Fruit fly (Drosophila melanogaster) whole organism, wandering third instar larva: Measurements from ENCODE around the gene CG5880.
A peak's percentile ranks its signal among the peaks of the same experiment; 100 is the strongest.

Source experiments
- Abd-B ChIP-seq: fragments of >200 bp; optimal IDR thresholded peaks from 2 replicates; lab custom pipeline; 2017; ENCODE audit warnings: missing biosample characterization, missing genetic modification characterization
- CG9705 ChIP-seq: fragments of 200-800 bp; sonication (Bioruptor generic); optimal IDR thresholded peaks from 2 replicates; lab custom pipeline; 2018; ENCODE audit warnings: missing biosample characterization, mild to moderate bottlenecking, missing genetic modification characterization
- CrebA ChIP-seq: fragments of 200-800 bp; sonication (Bioruptor generic); optimal IDR thresholded peaks from 2 replicates; lab custom pipeline; 2016; ENCODE audit warnings: missing biosample characterization, mild to moderate bottlenecking, missing genetic modification characterization, borderline replicate concordance
- Dfd ChIP-seq: fragments of >200 bp; optimal IDR thresholded peaks from 2 replicates; lab custom pipeline; 2017; ENCODE audit warnings: missing biosample characterization, missing genetic modification characterization
- Dif ChIP-seq: fragments of 200-275, 200-300 bp; sonication (Bioruptor generic); optimal IDR thresholded peaks from 2 replicates; lab custom pipeline; 2018; ENCODE audit warnings: missing biosample characterization, missing genetic modification characterization; ENCODE audit not compliant: partially characterized antibody
- GATAd ChIP-seq: sonication (Bioruptor generic); optimal IDR thresholded peaks from 2 replicates; lab custom pipeline; 2016; ENCODE audit warnings: missing biosample characterization, missing genetic modification characterization
- HLH106 ChIP-seq: fragments of 200-800 bp; optimal IDR thresholded peaks from 3 replicates; lab custom pipeline; 2019; ENCODE audit warnings: missing biosample characterization, mild to moderate bottlenecking, missing genetic modification characterization, moderate library complexity
- Hnf4 ChIP-seq: fragments of 200-800 bp; sonication (Bioruptor generic); optimal IDR thresholded peaks from 2 replicates; lab custom pipeline; 2016; ENCODE audit warnings: missing biosample characterization, mild to moderate bottlenecking, missing genetic modification characterization
- Hr78 ChIP-seq: fragments of >200 bp; optimal IDR thresholded peaks from 2 replicates; lab custom pipeline; 2017; ENCODE audit warnings: missing biosample characterization, missing genetic modification characterization
- Jra ChIP-seq: sonication (Bioruptor generic); optimal IDR thresholded peaks from 2 replicates; lab custom pipeline; 2016; ENCODE audit warnings: missing biosample characterization, missing genetic modification characterization
- Myc ChIP-seq: fragments of >200 bp; optimal IDR thresholded peaks from 2 replicates; lab custom pipeline; 2017
- N ChIP-seq: fragments of >200 bp; optimal IDR thresholded peaks from 2 replicates; lab custom pipeline; 2018; ENCODE audit warnings: missing biosample characterization, missing external identifiers, missing genetic modification characterization
- OdsH ChIP-seq: fragments of 200-800 bp; sonication (Bioruptor generic); optimal IDR thresholded peaks from 2 replicates; lab custom pipeline; 2016; ENCODE audit warnings: missing biosample characterization, mild to moderate bottlenecking, missing genetic modification characterization
- Sp1 ChIP-seq: fragments of 200-800 bp; sonication (Bioruptor generic); optimal IDR thresholded peaks from 3 replicates; lab custom pipeline; 2019; ENCODE audit warnings: missing biosample characterization, mild to moderate bottlenecking, missing genetic modification characterization, moderate library complexity
- Vsx2 ChIP-seq: fragments of 200-300, 225-300 bp; sonication (Bioruptor generic); optimal IDR thresholded peaks from 2 replicates; lab custom pipeline; 2018; ENCODE audit warnings: missing biosample characterization, missing genetic modification characterization; ENCODE audit not compliant: partially characterized antibody
- br ChIP-seq: fragments of 200-800 bp; sonication (Bioruptor generic); optimal IDR thresholded peaks from 2 replicates; lab custom pipeline; 2016; ENCODE audit warnings: missing biosample characterization, missing genetic modification characterization
- brk ChIP-seq: fragments of 200-800 bp; sonication (Bioruptor generic); optimal IDR thresholded peaks from 2 replicates; lab custom pipeline; 2016; ENCODE audit warnings: missing biosample characterization, mild to moderate bottlenecking, missing genetic modification characterization
- dl ChIP-seq, 2 experiments: fragments of 175-275, 200-275 bp in 1 of 2; fragments of 200-275 bp in 1 of 2; sonication (Bioruptor generic); optimal IDR thresholded peaks; lab custom pipeline; 2018; ENCODE audit warnings: mild to moderate bottlenecking in 2 of 2, missing biosample characterization in 2 of 2, missing genetic modification characterization in 2 of 2, moderate library complexity in 2 of 2; ENCODE audit not compliant: partially characterized antibody in 2 of 2, insufficient read depth in 1 of 2
- dmrt93B ChIP-seq: fragments of 200-800 bp; sonication (Bioruptor generic); optimal IDR thresholded peaks from 2 replicates; lab custom pipeline; 2018; ENCODE audit warnings: missing biosample characterization, mild to moderate bottlenecking, missing genetic modification characterization
- dsf ChIP-seq: sonication (Bioruptor generic); optimal IDR thresholded peaks from 2 replicates; lab custom pipeline; 2016; ENCODE audit warnings: missing biosample characterization, missing genetic modification characterization, borderline replicate concordance
- ey ChIP-seq: fragments of 200-800 bp; sonication (Bioruptor generic); optimal IDR thresholded peaks from 2 replicates; lab custom pipeline; 2016; ENCODE audit warnings: missing biosample characterization, missing genetic modification characterization
- foxo ChIP-seq, 2 experiments: fragments of 200-800 bp; sonication (Bioruptor generic); optimal IDR thresholded peaks; 2 replicates in 1 of 2; 3 replicates in 1 of 2; lab custom pipeline; 2016 to 2017; ENCODE audit warnings: missing biosample characterization in 2 of 2, missing genetic modification characterization in 2 of 2
- fru ChIP-seq: fragments of 200-800 bp; sonication (Bioruptor generic); optimal IDR thresholded peaks from 3 replicates; lab custom pipeline; 2016; ENCODE audit warnings: missing biosample characterization, mild to moderate bottlenecking, missing genetic modification characterization
- h ChIP-seq: fragments of 200-800 bp; sonication (Bioruptor generic); optimal IDR thresholded peaks from 3 replicates; lab custom pipeline; 2016; ENCODE audit warnings: missing biosample characterization, mild to moderate bottlenecking, missing genetic modification characterization
- jim ChIP-seq: fragments of 175-275, 200-325 bp; sonication (Bioruptor generic); optimal IDR thresholded peaks from 2 replicates; lab custom pipeline; 2016; ENCODE audit warnings: missing biosample characterization, mild to moderate bottlenecking, missing genetic modification characterization
- lola ChIP-seq: fragments of >200 bp; optimal IDR thresholded peaks from 2 replicates; lab custom pipeline; 2017; ENCODE audit warnings: missing biosample characterization, missing genetic modification characterization
- pan ChIP-seq: fragments of >200 bp; optimal IDR thresholded peaks from 2 replicates; lab custom pipeline; 2017
- psq ChIP-seq: fragments of 200-800 bp; sonication (Bioruptor generic); optimal IDR thresholded peaks from 3 replicates; lab custom pipeline; 2017; ENCODE audit warnings: missing biosample characterization, mild to moderate bottlenecking, missing genetic modification characterization, moderate library complexity
- rgr ChIP-seq: fragments of 200-800 bp; sonication (Bioruptor generic); optimal IDR thresholded peaks from 3 replicates; lab custom pipeline; 2016; ENCODE audit warnings: missing biosample characterization, mild to moderate bottlenecking, missing genetic modification characterization
- sage ChIP-seq: fragments of 200-800 bp; sonication (Bioruptor generic); optimal IDR thresholded peaks from 2 replicates; lab custom pipeline; 2016; ENCODE audit warnings: missing biosample characterization, mild to moderate bottlenecking, missing genetic modification characterization
- sv ChIP-seq: fragments of 200-800 bp; sonication (Bioruptor generic); optimal IDR thresholded peaks from 3 replicates; lab custom pipeline; 2016; ENCODE audit warnings: missing biosample characterization, missing genetic modification characterization
- tai ChIP-seq: sonication (Bioruptor generic); optimal IDR thresholded peaks from 2 replicates; lab custom pipeline; 2016; ENCODE audit warnings: missing biosample characterization, missing genetic modification characterization
- woc ChIP-seq: sonication (Bioruptor generic); optimal IDR thresholded peaks from 2 replicates; lab custom pipeline; 2016; ENCODE audit warnings: missing biosample characterization, mild to moderate bottlenecking, missing genetic modification characterization

Gene CG5880

DNA sequence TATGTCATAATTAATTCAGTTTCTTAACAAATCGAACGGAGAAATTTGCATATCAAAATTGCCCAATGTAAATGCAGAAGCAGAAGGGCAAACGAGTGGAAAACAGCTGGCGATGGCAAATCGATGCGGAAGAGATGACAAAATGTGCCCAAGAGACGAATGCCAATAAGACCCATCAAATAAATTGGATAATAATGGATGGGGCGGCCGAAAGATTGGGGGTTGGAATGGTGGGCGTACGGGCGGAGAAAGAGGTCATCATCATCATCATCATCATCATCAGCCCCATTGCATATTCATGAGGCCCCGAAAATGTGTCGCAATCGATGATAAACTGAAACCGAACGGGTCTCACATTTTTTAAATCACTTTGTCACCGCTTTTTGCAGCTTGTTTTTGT lies 17.4 kb downstream of the CG5880 start:
- TF ChIP-seq Vsx2 (GFP tag; lab: Kevin White, UChicago) (no peak), Sp1 (GFP tag; lab: Kevin White, UChicago) (no peak), dmrt93B (GFP tag; lab: Kevin White, UChicago) (no peak), psq (GFP tag; lab: Kevin White, UChicago) (no peak), N (GFP tag; lab: Kevin White, UChicago) (no peak), Hnf4 (no peak), woc (no peak), br (GFP tag; lab: Kevin White, UChicago) (no peak), CG9705 (no peak), jim (GFP tag; lab: Kevin White, UChicago) (no peak), lola (no peak), dl (GFP tag; optimal IDR thresholded peaks at IDR 0.05; lab: Kevin White, UChicago; ENCODE audit: insufficient read depth in 1 of 2, partially characterized antibody in 2 of 2) (no peak), Dif (GFP tag; lab: Kevin White, UChicago) (no peak), h (GFP tag; lab: Kevin White, UChicago) (no peak), sv (GFP tag; lab: Kevin White, UChicago) (no peak), Myc (lab: Kevin White, UChicago) (no peak), brk (no peak), CrebA (GFP tag; lab: Kevin White, UChicago) (no peak), pan (lab: Kevin White, UChicago) (no peak)

DNA sequence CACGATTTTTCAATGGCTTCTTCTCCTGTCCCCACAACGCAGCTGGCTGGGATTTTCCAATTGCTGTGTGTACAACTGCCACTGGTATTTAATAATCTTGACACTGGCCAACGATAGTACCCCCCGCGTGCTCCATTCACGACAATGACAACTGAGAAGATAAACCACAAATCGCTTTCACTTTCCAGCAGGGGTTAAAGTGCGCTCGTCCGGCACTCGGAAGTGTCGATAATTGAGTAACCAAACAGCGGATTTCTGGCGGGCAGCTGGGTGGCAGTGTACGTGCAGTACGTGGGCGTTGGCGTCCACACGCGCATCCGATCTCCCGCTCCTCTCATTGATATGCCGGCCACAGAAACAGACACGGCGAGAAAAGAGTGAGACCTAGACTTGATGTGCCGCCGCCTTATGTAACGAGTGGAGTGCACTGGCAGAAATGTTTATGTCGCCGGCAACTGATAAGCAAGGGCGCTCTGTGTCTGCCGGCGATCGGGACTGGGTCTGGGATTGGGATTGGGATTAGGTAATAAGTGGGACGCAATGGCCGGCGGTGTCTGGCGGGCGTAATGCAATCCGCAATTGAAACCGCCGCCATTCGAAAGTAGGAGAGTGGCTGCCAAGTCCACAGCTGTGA lies 18.3 kb downstream of the CG5880 start:
- TF ChIP-seq Vsx2 (GFP tag; lab: Kevin White, UChicago) (no peak), dsf (GFP tag; lab: Kevin White, UChicago) (no peak), dl (GFP tag; optimal IDR thresholded peaks at IDR 0.05; lab: Kevin White, UChicago; ENCODE audit: insufficient read depth in 1 of 2, partially characterized antibody in 2 of 2) (no peak), Abd-B (GFP tag; lab: Kevin White, UChicago) (no peak), foxo (GFP tag; optimal IDR thresholded peaks at IDR 0.05; lab: Kevin White, UChicago) (no peak), HLH106 (tag; lab: Kevin White, UChicago) (no peak), jim (GFP tag; lab: Kevin White, UChicago) (no peak), CG9705 (no peak)
- TF ChIP-seq, all 38 proteins: peak for 0

DNA sequence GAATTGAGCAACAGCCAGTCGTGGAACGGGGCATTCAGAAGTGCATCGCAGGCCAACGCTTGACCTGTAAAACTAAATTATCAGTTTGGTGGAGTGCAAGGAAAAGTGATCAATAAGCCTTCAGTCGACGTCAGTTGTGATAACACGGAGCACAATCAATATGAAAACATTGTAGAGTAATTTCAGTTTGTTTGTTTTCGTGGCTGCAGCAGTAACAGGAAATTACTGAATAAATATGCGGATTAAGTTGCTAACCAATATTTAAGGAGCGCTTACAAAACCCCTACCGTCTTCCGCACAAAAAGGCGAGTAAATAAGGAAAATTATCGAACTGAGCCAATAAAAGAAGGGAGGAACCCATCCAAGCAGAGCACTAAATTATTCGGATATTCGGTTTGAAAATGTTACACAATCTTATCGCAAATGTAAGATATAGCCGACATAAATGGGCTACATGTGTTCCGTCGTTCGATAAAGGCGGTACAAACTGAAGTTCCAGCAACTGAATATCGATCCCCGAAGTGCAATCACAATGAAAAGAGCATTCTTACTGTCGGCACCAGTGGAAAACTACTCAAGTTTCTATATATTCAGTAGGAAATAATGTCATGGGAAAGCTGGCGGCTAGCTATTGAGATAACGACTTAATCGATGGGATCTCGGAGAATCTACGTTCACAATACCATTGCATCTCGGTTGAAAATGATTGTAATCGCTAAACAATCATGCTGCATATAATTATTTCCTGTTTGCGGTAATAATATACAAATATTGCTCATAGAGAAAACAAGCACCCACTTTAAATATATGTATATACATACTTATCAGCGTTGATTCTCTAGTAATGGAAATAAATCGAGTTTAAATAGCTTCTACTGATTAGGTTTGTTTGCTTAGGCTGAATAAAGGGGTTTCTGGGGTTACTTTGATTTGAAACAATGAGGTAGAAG lies 19.4 kb downstream of the CG5880 start:
- TF ChIP-seq Abd-B (GFP tag; lab: Kevin White, UChicago) (no peak), sv (GFP tag; lab: Kevin White, UChicago) (no peak), dl (GFP tag; optimal IDR thresholded peaks at IDR 0.05; lab: Kevin White, UChicago; ENCODE audit: insufficient read depth in 1 of 2, partially characterized antibody in 2 of 2) (no peak), h (GFP tag; lab: Kevin White, UChicago) (peak; percentile 36), dmrt93B (GFP tag; lab: Kevin White, UChicago) (peak; percentile 11), Dfd (no peak), tai (GFP tag; lab: Kevin White, UChicago) (no peak), Hr78 (no peak), foxo (GFP tag; optimal IDR thresholded peaks at IDR 0.05; lab: Kevin White, UChicago) (peak in 1 of 2 experiments; percentile 27), Hnf4 (peak; percentile 37), OdsH (GFP tag; lab: Kevin White, UChicago) (peak; percentile 62), ey (GFP tag; lab: Kevin White, UChicago) (peak; percentile 4), fru (peak; percentile 38), Sp1 (GFP tag; lab: Kevin White, UChicago) (peak; percentile 26), br (GFP tag; lab: Kevin White, UChicago) (peak; percentile 51), psq (GFP tag; lab: Kevin White, UChicago) (peak; percentile 30), Dif (GFP tag; lab: Kevin White, UChicago) (no peak), rgr (peak; percentile 55), GATAd (GFP tag; lab: Kevin White, UChicago) (no peak), Vsx2 (GFP tag; lab: Kevin White, UChicago) (no peak), pan (lab: Kevin White, UChicago) (no peak), Myc (lab: Kevin White, UChicago) (no peak), woc (no peak), Jra (GFP tag; lab: Kevin White, UChicago) (no peak), sage (GFP tag; lab: Kevin White, UChicago) (no peak)
